Fruit fly (Drosophila melanogaster) S2 (cell line): ENCODE measurements around the gene mtgo.

ENCODE experiments used
- CG8478 ChIP-seq: fragments of >200 bp; optimal IDR thresholded peaks from 2 replicates; lab custom pipeline; 2018
- CTCF ChIP-seq, 2 experiments: fragments of >200 bp; optimal IDR thresholded peaks; 2 replicates each; lab custom pipeline; 2018

- no peak for TF ChIP-seq CG8478 (lab: Kevin White, UChicago)
- no peak for TF ChIP-seq CTCF (optimal IDR thresholded peaks at IDR 0.05; lab: Kevin White, UChicago)
These were observed 922 bp upstream of the mtgo start for dm6 chr2L:16543894-16544293.
